Worm (Caenorhabditis elegans): ENCODE measurements around the gene F59E12.1.
"Not testable (repeated sequence)": the region's sequence is repeated elsewhere in the genome, so short reads cannot be mapped to it uniquely, and the experiment has no call there.

The F59E12.1 gene

ce11 chrII:5619298-5619697 is 35.0 kb upstream of the F59E12.1 start, which contains the start of gene dhs-6 (continued):
- TF ChIP-seq duxl-1 (tag; optimal IDR thresholded peaks at IDR 0.05; ENCODE audit: poor library complexity) = peak; percentile 50
- no peak for TF ChIP-seq lin-13 (GFP tag; optimal IDR thresholded peaks at IDR 0.05)
- TF ChIP-seq hlh-30 (tag; optimal IDR thresholded peaks at IDR 0.05; ENCODE audit: insufficient read depth) = peak; percentile 15
- TF ChIP-seq ceh-32 (tag; optimal IDR thresholded peaks at IDR 0.05; ENCODE audit: poor library complexity) = no peak
- TF ChIP-seq vab-7 (GFP tag; IDR thresholded peaks at IDR 0.05) = no peak
- no peak for TF ChIP-seq ceh-62 (tag; optimal IDR thresholded peaks at IDR 0.05)
- no peak for TF ChIP-seq zag-1 (tag; optimal IDR thresholded peaks at IDR 0.05)
- TF ChIP-seq nhr-25 (tag; optimal IDR thresholded peaks at IDR 0.05; ENCODE audit: borderline replicate concordance, insufficient read depth) = no peak
- TF ChIP-seq nhr-76 (tag; optimal IDR thresholded peaks at IDR 0.05) = no peak
- no peak for TF ChIP-seq fos-1 (tag; optimal IDR thresholded peaks at IDR 0.05)
- no peak for TF ChIP-seq lim-7 (GFP tag; IDR thresholded peaks at IDR 0.05)
- no peak for TF ChIP-seq lin-39 (tag; optimal IDR thresholded peaks at IDR 0.05)
- TF ChIP-seq hmg-1.1 (GFP tag; IDR thresholded peaks at IDR 0.05) = no peak
- TF ChIP-seq dmd-8 (GFP tag; IDR thresholded peaks at IDR 0.05) = no peak
- TF ChIP-seq lir-3 (tag; optimal IDR thresholded peaks at IDR 0.05) = no peak
- peak; percentile 47 for TF ChIP-seq dve-1 (tag; optimal IDR thresholded peaks at IDR 0.05; ENCODE audit: insufficient read depth)
- TF ChIP-seq zip-2 (tag; optimal IDR thresholded peaks at IDR 0.05) = no peak
- TF ChIP-seq lin-29 (GFP tag; IDR thresholded peaks at IDR 0.05) = no peak
- TF ChIP-seq lin-38 (GFP tag; IDR thresholded peaks at IDR 0.05) = no peak
- TF ChIP-seq ama-1 (optimal IDR thresholded peaks at IDR 0.05) = peak; percentile 5
- no peak for TF ChIP-seq ZK337.2 (GFP tag; IDR thresholded peaks at IDR 0.05)
- no peak for TF ChIP-seq lin-1 (GFP tag; IDR thresholded peaks at IDR 0.05)
- TF ChIP-seq nhr-237 (tag; optimal IDR thresholded peaks at IDR 0.05) = no peak
- TF ChIP-seq mxl-2 (GFP tag; conservative IDR thresholded peaks at IDR 0.05) = no peak
- TF ChIP-seq mdl-1 (tag; optimal IDR thresholded peaks at IDR 0.05) = no peak
- no peak for TF ChIP-seq nhr-48 (tag; optimal IDR thresholded peaks at IDR 0.05)
- TF ChIP-seq pha-4 (GFP tag; IDR thresholded peaks at IDR 0.05) = no peak
- TF ChIP-seq pha-4 (tag; optimal IDR thresholded peaks at IDR 0.05) = no peak
- TF ChIP-seq snpc-4 (tag; optimal IDR thresholded peaks at IDR 0.05) = no peak
- TF ChIP-seq nhr-77 (tag; optimal IDR thresholded peaks at IDR 0.05) = no peak
- no peak for TF ChIP-seq F10B5.3 (tag; optimal IDR thresholded peaks at IDR 0.05)
- no peak for TF ChIP-seq ztf-11 (tag; optimal IDR thresholded peaks at IDR 0.05)
- no peak for TF ChIP-seq ceh-28 (tag; optimal IDR thresholded peaks at IDR 0.05)
- peak in 1 of 2 experiments; percentile 6 for TF ChIP-seq lsy-2 (tag; optimal IDR thresholded peaks at IDR 0.05)
- TF ChIP-seq pqm-1 (tag; optimal IDR thresholded peaks at IDR 0.05) = no peak
- no peak for TF ChIP-seq cey-2 (tag; optimal IDR thresholded peaks at IDR 0.05; ENCODE audit: borderline replicate concordance, insufficient read depth)
- peak; percentile 54 for TF ChIP-seq T20F7.1 (GFP tag; optimal IDR thresholded peaks at IDR 0.05)

ce11 chrII:5622383-5622939 is 31.9 kb upstream of the F59E12.1 start, which contains the start of the genes eif-3.L and npl-4.2:
eif-3.L (minus strand) TSS chrII:5622483.
npl-4.2 (plus strand) TSS chrII:5622889.
- not testable (repeated sequence) for TF ChIP-seq F37D6.2 (tag; optimal IDR thresholded peaks at IDR 0.05); mxl-2 (GFP tag; conservative IDR thresholded peaks at IDR 0.05); lsy-2 (tag; optimal IDR thresholded peaks at IDR 0.05)

DNA sequence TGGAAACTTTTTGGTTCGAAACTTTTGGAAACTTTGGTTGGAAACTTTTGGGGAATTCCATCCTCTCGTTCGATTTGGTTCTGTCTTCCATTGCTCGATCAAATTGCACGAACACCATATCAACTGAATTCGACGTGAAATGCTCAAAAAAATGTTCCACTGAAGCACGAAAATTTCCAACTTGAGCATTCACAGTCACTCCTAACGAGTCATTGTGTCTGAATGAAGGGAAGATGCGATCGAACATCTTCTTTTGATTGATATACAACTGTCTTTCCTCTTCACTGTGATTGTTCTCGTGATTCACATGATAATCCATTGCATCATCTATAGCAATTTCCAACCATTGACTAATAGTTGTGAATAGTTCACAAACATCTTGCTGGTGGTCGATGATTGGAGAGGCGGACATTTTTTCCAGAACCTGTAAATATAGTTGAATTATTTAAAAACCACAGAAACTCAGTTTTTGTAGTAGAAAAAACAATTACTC is 25.9 kb upstream of the F59E12.1 start, which contains the start of gene F59E12.15:
F59E12.15 (minus strand) TSS at position 51 of the 493 bp plus-strand sequence.
- peak in 1 of 2 experiments; percentile 78 for TF ChIP-seq unc-62 (GFP tag; optimal IDR thresholded peaks at IDR 0.05 in 1 of 2)
- TF ChIP-seq unc-62 (tag; optimal IDR thresholded peaks at IDR 0.05) = no peak
- TF ChIP-seq ceh-82 (tag; optimal IDR thresholded peaks at IDR 0.05) = no peak
- no peak for TF ChIP-seq Y5F2A.4 (GFP tag; optimal IDR thresholded peaks at IDR 0.05)
- TF ChIP-seq zfp-3 (GFP tag; conservative IDR thresholded peaks at IDR 0.05) = no peak
- no peak for TF ChIP-seq php-3 (GFP tag; IDR thresholded peaks at IDR 0.05)
- no peak for TF ChIP-seq attf-4 (tag; optimal IDR thresholded peaks at IDR 0.05)
- no peak for TF ChIP-seq daf-19 (GFP tag; conservative IDR thresholded peaks at IDR 0.05)
- TF ChIP-seq nhr-76 (tag; optimal IDR thresholded peaks at IDR 0.05) = no peak
- no peak for TF ChIP-seq vab-7 (GFP tag; IDR thresholded peaks at IDR 0.05)
- no peak for TF ChIP-seq nhr-77 (tag; optimal IDR thresholded peaks at IDR 0.05)
- peak; percentile 71 for TF ChIP-seq ztf-7 (tag; optimal IDR thresholded peaks at IDR 0.05)
- no peak for TF ChIP-seq saeg-2 (GFP tag; IDR thresholded peaks at IDR 0.05)
- TF ChIP-seq nhr-6 (tag; optimal IDR thresholded peaks at IDR 0.05) = no peak
